Fruit fly (Drosophila melanogaster) whole organism, embryonic: ENCODE measurements around the gene Usp10.

Experiments
- Asciz ChIP-seq: fragments of 200-800 bp; sonication (Bioruptor generic); optimal IDR thresholded peaks from 2 replicates; lab custom pipeline; 2017; ENCODE audit warnings: missing biosample characterization, mild to moderate bottlenecking, missing genetic modification characterization, missing genetic modification reagents
- Atf3 ChIP-seq: fragments of 200-800 bp; sonication (Bioruptor generic); optimal IDR thresholded peaks from 3 replicates; lab custom pipeline; 2016; ENCODE audit warnings: missing biosample characterization, missing genetic modification characterization
- B-H1 ChIP-seq: fragments of 200-800 bp; sonication (Bioruptor generic); IDR thresholded peaks from 3 replicates; pipeline ENCODE4 v1.3.6; 2022; ENCODE audit warnings: missing biosample characterization, missing genetic modification characterization
- Blimp-1 ChIP-seq: fragments of 200-800 bp; sonication (Bioruptor generic); optimal IDR thresholded peaks from 3 replicates; lab custom pipeline; 2018; ENCODE audit warnings: missing biosample characterization, missing genetic modification characterization, mild to moderate bottlenecking, moderate library complexity, missing genetic modification reagents
- CG1024 ChIP-seq: fragments of 200-800 bp; sonication (Bioruptor generic); IDR thresholded peaks from 2 replicates; pipeline ENCODE4 v1.3.6; 2022; ENCODE audit warnings: missing biosample characterization, missing genetic modification characterization
- CG10267 ChIP-seq: fragments of 200-800 bp; sonication (Bioruptor generic); optimal IDR thresholded peaks from 2 replicates; lab custom pipeline; 2018; ENCODE audit warnings: missing biosample characterization, mild to moderate bottlenecking, missing genetic modification characterization, moderate library complexity
- CG11085 ChIP-seq: fragments of 200-800 bp; sonication (Bioruptor generic); IDR thresholded peaks from 2 replicates; pipeline ENCODE4 v1.3.6; 2022; ENCODE audit warnings: missing biosample characterization, missing genetic modification characterization
- CG11504 ChIP-seq: fragments of 200-800 bp; sonication (Bioruptor generic); optimal IDR thresholded peaks from 3 replicates; lab custom pipeline; 2019; ENCODE audit warnings: missing biosample characterization, mild to moderate bottlenecking, missing genetic modification characterization, moderate library complexity
- CG11723 ChIP-seq: fragments of 200-800 bp; sonication (Bioruptor generic); optimal IDR thresholded peaks from 2 replicates; lab custom pipeline; 2017; ENCODE audit warnings: missing biosample characterization, mild to moderate bottlenecking, missing genetic modification characterization
- CG12236 ChIP-seq: fragments of 200-800 bp; sonication (Bioruptor generic); optimal IDR thresholded peaks from 2 replicates; lab custom pipeline; 2016; ENCODE audit warnings: missing biosample characterization, missing genetic modification characterization
- CG13624 ChIP-seq: fragments of 200-800 bp; sonication (Bioruptor generic); optimal IDR thresholded peaks from 2 replicates; lab custom pipeline; 2016; ENCODE audit warnings: missing biosample characterization, missing genetic modification characterization
- CG14014 ChIP-seq: fragments of 200-800 bp; sonication (Bioruptor generic); IDR thresholded peaks from 2 replicates; pipeline ENCODE4 v1.3.6; 2022; ENCODE audit warnings: missing biosample characterization, missing genetic modification characterization
- CG1647 ChIP-seq: fragments of 200-800 bp; sonication (Bioruptor generic); optimal IDR thresholded peaks from 3 replicates; lab custom pipeline; 2016; ENCODE audit warnings: missing biosample characterization, missing genetic modification characterization
- CG17829 ChIP-seq: fragments of 200-800 bp; optimal IDR thresholded peaks from 2 replicates; lab custom pipeline; 2019; ENCODE audit warnings: missing biosample characterization, mild to moderate bottlenecking, missing genetic modification characterization, moderate library complexity
- CG18599 ChIP-seq: fragments of 200-800 bp; sonication (Bioruptor generic); optimal IDR thresholded peaks from 3 replicates; lab custom pipeline; 2017; ENCODE audit warnings: missing biosample characterization, missing genetic modification characterization, mild to moderate bottlenecking, moderate library complexity, missing genetic modification reagents
- CG2120 ChIP-seq: fragments of 200-800 bp; sonication (Bioruptor generic); optimal IDR thresholded peaks from 3 replicates; lab custom pipeline; 2016; ENCODE audit warnings: missing biosample characterization, missing genetic modification characterization
- CG30403 ChIP-seq: fragments of 200-800 bp; sonication (Bioruptor generic); optimal IDR thresholded peaks from 3 replicates; lab custom pipeline; 2016; ENCODE audit warnings: missing biosample characterization, missing genetic modification characterization
- CG3065 ChIP-seq: fragments of 200-800 bp; sonication (Bioruptor generic); optimal IDR thresholded peaks from 2 replicates; lab custom pipeline; 2016; ENCODE audit warnings: missing biosample characterization, missing genetic modification characterization
- CG3407 ChIP-seq: fragments of 200-800 bp; sonication (Bioruptor generic); optimal IDR thresholded peaks from 2 replicates; lab custom pipeline; 2018; ENCODE audit warnings: missing biosample characterization, mild to moderate bottlenecking, missing genetic modification characterization
- CG4617 ChIP-seq: fragments of 200-800 bp; sonication (Bioruptor generic); optimal IDR thresholded peaks from 3 replicates; lab custom pipeline; 2016; ENCODE audit warnings: missing biosample characterization, missing genetic modification characterization, borderline replicate concordance
- CG4730 ChIP-seq: fragments of 200-800 bp; sonication (Bioruptor generic); IDR thresholded peaks from 2 replicates; pipeline ENCODE4 v1.3.6; 2022; ENCODE audit warnings: missing biosample characterization, missing genetic modification characterization
- CG6254 ChIP-seq: fragments of 200-800 bp; sonication (Bioruptor generic); optimal IDR thresholded peaks from 3 replicates; lab custom pipeline; 2017; ENCODE audit warnings: mild to moderate bottlenecking, missing biosample characterization, missing genetic modification reagents, missing genetic modification characterization
- CG7839 ChIP-seq: fragments of 200-800 bp; sonication (Bioruptor generic); optimal IDR thresholded peaks from 3 replicates; lab custom pipeline; 2018; ENCODE audit warnings: missing biosample characterization, mild to moderate bottlenecking, missing genetic modification characterization, moderate library complexity
- CG9437 ChIP-seq: fragments of 200-800 bp; sonication (Bioruptor generic); optimal IDR thresholded peaks from 2 replicates; lab custom pipeline; 2018; ENCODE audit warnings: missing biosample characterization, mild to moderate bottlenecking, missing genetic modification characterization
- CG9727 ChIP-seq: fragments of 200-800 bp; sonication (Bioruptor generic); optimal IDR thresholded peaks from 3 replicates; lab custom pipeline; 2017; ENCODE audit warnings: missing biosample characterization, mild to moderate bottlenecking, missing genetic modification characterization
- Chrac-16 ChIP-seq: fragments of 200-800 bp; sonication (Bioruptor generic); optimal IDR thresholded peaks from 3 replicates; lab custom pipeline; 2016; ENCODE audit warnings: missing biosample characterization, missing genetic modification characterization
- CrebB ChIP-seq: fragments of 200-800 bp; sonication (Bioruptor generic); optimal IDR thresholded peaks from 3 replicates; lab custom pipeline; 2018; ENCODE audit warnings: missing biosample characterization, mild to moderate bottlenecking, missing genetic modification characterization
- H2.0 ChIP-seq: fragments of 200-800 bp; sonication (Bioruptor generic); IDR thresholded peaks from 2 replicates; pipeline ENCODE4 v1.3.6; 2022; ENCODE audit warnings: missing biosample characterization, missing genetic modification characterization
- HHEX ChIP-seq: fragments of 200-800 bp; sonication (Bioruptor generic); optimal IDR thresholded peaks from 3 replicates; lab custom pipeline; 2017; ENCODE audit warnings: missing biosample characterization, mild to moderate bottlenecking, missing genetic modification characterization, missing genetic modification reagents
- Hand ChIP-seq: fragments of 200-800 bp; sonication (Bioruptor generic); optimal IDR thresholded peaks from 2 replicates; lab custom pipeline; 2017; ENCODE audit warnings: mild to moderate bottlenecking, missing biosample characterization, missing genetic modification reagents, missing genetic modification characterization
- Hr3 ChIP-seq: fragments of 200-800 bp; sonication (Bioruptor generic); optimal IDR thresholded peaks from 3 replicates; lab custom pipeline; 2016; ENCODE audit warnings: missing biosample characterization, missing genetic modification characterization
- Hr51 ChIP-seq, 2 experiments: fragments of 200-800 bp; sonication (Bioruptor generic); optimal IDR thresholded peaks; 2 replicates in 1 of 2; 3 replicates in 1 of 2; lab custom pipeline; 2016 to 2018; ENCODE audit warnings: missing biosample characterization in 2 of 2, missing genetic modification characterization in 2 of 2, mild to moderate bottlenecking in 1 of 2, moderate library complexity in 1 of 2
- Lhr ChIP-seq: fragments of 200-800 bp; sonication (Bioruptor generic); optimal IDR thresholded peaks from 3 replicates; lab custom pipeline; 2017; ENCODE audit warnings: mild to moderate bottlenecking, missing biosample characterization, missing genetic modification reagents, missing genetic modification characterization
- NfI ChIP-seq: fragments of 200-800 bp; sonication (Bioruptor generic); optimal IDR thresholded peaks from 3 replicates; lab custom pipeline; 2018; ENCODE audit warnings: missing biosample characterization, mild to moderate bottlenecking, missing genetic modification characterization, moderate library complexity
- Poxn ChIP-seq: fragments of 200-800 bp; sonication (Bioruptor generic); IDR thresholded peaks from 2 replicates; pipeline ENCODE4 v1.3.6; 2022; ENCODE audit warnings: missing biosample characterization, missing genetic modification characterization
- Vsx1 ChIP-seq: fragments of 200-800 bp; sonication (Bioruptor generic); optimal IDR thresholded peaks from 2 replicates; lab custom pipeline; 2017; ENCODE audit warnings: missing biosample characterization, mild to moderate bottlenecking, missing genetic modification characterization, missing genetic modification reagents
- ase ChIP-seq: fragments of 200-800 bp; sonication (Bioruptor generic); IDR thresholded peaks from 3 replicates; pipeline ENCODE4 v1.3.6; 2022; ENCODE audit warnings: missing biosample characterization, missing genetic modification characterization
- bab2 ChIP-seq: fragments of 200-800 bp; sonication (Bioruptor generic); optimal IDR thresholded peaks from 2 replicates; lab custom pipeline; 2016; ENCODE audit warnings: missing biosample characterization, missing genetic modification characterization
- chn ChIP-seq: fragments of 200-800 bp; sonication (Bioruptor generic); optimal IDR thresholded peaks from 2 replicates; lab custom pipeline; 2016; ENCODE audit warnings: missing biosample characterization, missing genetic modification characterization
- dmrt99B ChIP-seq: fragments of 200-800 bp; sonication (Bioruptor generic); optimal IDR thresholded peaks from 2 replicates; lab custom pipeline; 2018; ENCODE audit warnings: missing biosample characterization, mild to moderate bottlenecking, missing genetic modification characterization, moderate library complexity
- emc ChIP-seq: fragments of 200-800 bp; sonication (Bioruptor generic); optimal IDR thresholded peaks from 2 replicates; lab custom pipeline; 2016; ENCODE audit warnings: missing biosample characterization, missing genetic modification characterization
- gem ChIP-seq: fragments of 200-800 bp; sonication (Bioruptor generic); optimal IDR thresholded peaks from 2 replicates; lab custom pipeline; 2019; ENCODE audit warnings: missing biosample characterization, mild to moderate bottlenecking, missing genetic modification characterization, moderate library complexity
- hth ChIP-seq: fragments of >200 bp; optimal IDR thresholded peaks from 2 replicates; lab custom pipeline; 2017; ENCODE audit warnings: inconsistent platforms
- jumu ChIP-seq: fragments of 200-800 bp; sonication (Bioruptor generic); optimal IDR thresholded peaks from 3 replicates; lab custom pipeline; 2016; ENCODE audit warnings: missing biosample characterization, missing genetic modification characterization
- nerfin-2 ChIP-seq: fragments of 200-800 bp; sonication (Bioruptor generic); IDR thresholded peaks from 2 replicates; pipeline ENCODE4 v1.3.6; 2022; ENCODE audit warnings: missing biosample characterization, missing genetic modification characterization; ENCODE audit not compliant: partially characterized antibody
- oc ChIP-seq: fragments of 200-800 bp; sonication (Bioruptor generic); optimal IDR thresholded peaks from 2 replicates; lab custom pipeline; 2018; ENCODE audit warnings: missing biosample characterization, mild to moderate bottlenecking, missing genetic modification characterization, moderate library complexity
- repo ChIP-seq: fragments of 200-800 bp; sonication (Bioruptor generic); optimal IDR thresholded peaks from 2 replicates; lab custom pipeline; 2016; ENCODE audit warnings: missing biosample characterization, missing genetic modification characterization
- slp2 ChIP-seq: fragments of 200-800 bp; sonication (Bioruptor generic); optimal IDR thresholded peaks from 2 replicates; lab custom pipeline; 2016; ENCODE audit warnings: missing biosample characterization, missing genetic modification characterization
- tx ChIP-seq: fragments of 200-800 bp; sonication (Bioruptor generic); optimal IDR thresholded peaks from 2 replicates; lab custom pipeline; 2016; ENCODE audit warnings: missing biosample characterization, missing genetic modification characterization
- yki ChIP-seq: fragments of >200 bp; optimal IDR thresholded peaks from 3 replicates; lab custom pipeline; 2018
- zfh1 ChIP-seq: fragments of 200-800 bp; sonication (Bioruptor generic); IDR thresholded peaks from 3 replicates; pipeline ENCODE4 v1.3.6; 2022; ENCODE audit warnings: missing biosample characterization, missing genetic modification characterization

Gene Usp10

dm6 chr3L:904364-904763 is 32.7 kb downstream of the Usp10 start (continued):
- TF ChIP-seq CG1647 (GFP tag; lab: Kevin White, UChicago) (no peak), Hr3 (GFP tag; lab: Kevin White, UChicago) (peak; percentile 44), CG3407 (GFP tag; lab: Kevin White, UChicago) (peak; percentile 49), Chrac-16 (peak; percentile 46), CG11085 (no peak), Lhr (GFP tag; lab: Kevin White, UChicago) (peak; percentile 38), CG7839 (tag; lab: Kevin White, UChicago) (peak; percentile 66), bab2 (GFP tag; lab: Kevin White, UChicago) (peak; percentile 40), Vsx1 (GFP tag; lab: Kevin White, UChicago) (no peak), CG11504 (peak; percentile 57), CG13624 (GFP tag; lab: Kevin White, UChicago) (no peak), Poxn (GFP tag; lab: Robert Waterston, UW) (no peak), jumu (GFP tag; lab: Kevin White, UChicago) (peak; percentile 65), yki (no peak), Hand (no peak), H2.0 (GFP tag; lab: Robert Waterston, UW) (peak; percentile 37; the same call in 1 of the 2 replicates), CG10267 (tag; lab: Kevin White, UChicago) (peak; percentile 30), CG18599 (GFP tag; lab: Kevin White, UChicago) (peak; percentile 52), oc (tag; lab: Kevin White, UChicago) (peak; percentile 52), Asciz (peak; percentile 33), CG2120 (GFP tag; lab: Kevin White, UChicago) (no peak), emc (GFP tag; lab: Kevin White, UChicago) (no peak), gem (peak; percentile 82), CG4730 (GFP tag; lab: Robert Waterston, UW) (peak; percentile 59), slp2 (GFP tag; lab: Kevin White, UChicago) (peak; percentile 71), dmrt99B (tag; lab: Kevin White, UChicago) (peak; percentile 60), CG17829 (tag; lab: Kevin White, UChicago) (peak; percentile 75), CG9437 (GFP tag; lab: Kevin White, UChicago) (peak; percentile 10), HHEX (GFP tag; lab: Kevin White, UChicago) (no peak), chn (GFP tag; lab: Kevin White, UChicago) (peak; percentile 41), CG3065 (GFP tag; lab: Kevin White, UChicago) (peak; percentile 36), CG11723 (GFP tag; lab: Kevin White, UChicago) (peak; percentile 10), repo (GFP tag; lab: Kevin White, UChicago) (peak; percentile 40), zfh1 (GFP tag; lab: Robert Waterston, UW) (peak; percentile 79), CG30403 (peak; percentile 63), ase (0 out of 3 replicates have a peak, but pooled peaks have one; percentile 40), CG1024 (GFP tag; lab: Robert Waterston, UW) (peak; percentile 48; the same call in 1 of the 2 replicates), NfI (GFP tag; lab: Kevin White, UChicago) (no peak), CG9727 (GFP tag; lab: Kevin White, UChicago) (peak; percentile 20), nerfin-2 (no peak), Blimp-1 (peak; percentile 70), Hr51 (GFP tag; optimal IDR thresholded peaks at IDR 0.05; lab: Kevin White, UChicago) (peak in 1 of 2 experiments; percentile 37), B-H1 (peak; percentile 13; the same call in 1 of the 3 replicates), CG14014 (no peak), CG6254 (GFP tag; lab: Kevin White, UChicago) (peak; percentile 58), CrebB (tag; lab: Kevin White, UChicago) (peak; percentile 8), hth (lab: Kevin White, UChicago) (no peak), tx (GFP tag; lab: Kevin White, UChicago) (peak; percentile 39), Atf3 (peak; percentile 38), CG4617 (GFP tag; lab: Kevin White, UChicago) (peak; percentile 2), CG12236 (GFP tag; lab: Kevin White, UChicago) (peak; percentile 25)
